Worm (Caenorhabditis elegans) whole organism, L4 larva: ENCODE data around the gene slc-36.2.

ENCODE experiments used
- R02D3.7 ChIP-seq: fragments of 150-350 bp; sonication (generic microtip); optimal IDR thresholded peaks from 3 replicates; lab custom pipeline; 2014; ENCODE audit warnings: missing biosample characterization, missing genetic modification characterization
- T20F7.1 ChIP-seq: fragments of 200-800 bp; sonication (Bioruptor generic); optimal IDR thresholded peaks from 2 replicates; lab custom pipeline; 2018; ENCODE audit warnings: mild to moderate bottlenecking, missing genetic modification characterization, missing compliant biosample characterization
- T26A8.4 ChIP-seq: fragments of 200-800 bp; sonication (Bioruptor generic); IDR thresholded peaks from 2 replicates; pipeline ENCODE4 v1.3.6; 2022; ENCODE audit warnings: missing genetic modification characterization, missing compliant biosample characterization
- ZK337.2 ChIP-seq: fragments of 200-800 bp; sonication (Bioruptor generic); IDR thresholded peaks from 2 replicates; pipeline ENCODE4 v1.3.6; 2022; ENCODE audit warnings: missing genetic modification reagents, missing genetic modification characterization, missing compliant biosample characterization
- ZK546.5 ChIP-seq, 2 experiments: sonication (generic microtip); optimal IDR thresholded peaks; 2 replicates each; lab custom pipeline; 2017; ENCODE audit warnings: missing biosample characterization in 2 of 2, missing genetic modification characterization in 2 of 2
- aha-1 ChIP-seq: fragments of 150-350 bp; peaks from one replicate; lab custom pipeline; 2014; ENCODE audit warnings: missing biosample characterization, missing genetic modification characterization
- arid-1 ChIP-seq: fragments of 200-800 bp; sonication (Bioruptor generic); conservative IDR thresholded peaks from 2 replicates; pipeline ENCODE4 v1.3.6; 2022; ENCODE audit warnings: missing genetic modification reagents, missing genetic modification characterization, missing compliant biosample characterization
- ceh-20 ChIP-seq: fragments of 200-800 bp; sonication (Bioruptor generic); IDR thresholded peaks from 2 replicates; pipeline ENCODE4 v1.3.6; 2022; ENCODE audit warnings: missing genetic modification reagents, missing genetic modification characterization, missing compliant biosample characterization
- ceh-32 ChIP-seq: sonication (generic microtip); optimal IDR thresholded peaks from 2 replicates; lab custom pipeline; 2016; ENCODE audit warnings: mild to moderate bottlenecking, missing genetic modification characterization, missing compliant biosample characterization; ENCODE audit not compliant: poor library complexity
- ceh-62 ChIP-seq: sonication (generic microtip); optimal IDR thresholded peaks from 2 replicates; lab custom pipeline; 2017; ENCODE audit warnings: missing biosample characterization, missing genetic modification characterization
- ceh-82 ChIP-seq: sonication (generic microtip); optimal IDR thresholded peaks from 2 replicates; lab custom pipeline; 2017; ENCODE audit warnings: missing biosample characterization, missing genetic modification characterization
- ces-1 ChIP-seq: fragments of 150-350 bp; sonication (generic microtip); optimal IDR thresholded peaks from 4 replicates; lab custom pipeline; 2014; ENCODE audit warnings: missing biosample characterization, missing genetic modification reagents, missing genetic modification characterization
- daf-16 ChIP-seq, 3 experiments: sonication (generic microtip); optimal IDR thresholded peaks; 2 replicates each; lab custom pipeline; 2016 to 2017; ENCODE audit warnings: missing genetic modification characterization in 3 of 3, missing genetic modification reagents in 3 of 3, mild to moderate bottlenecking in 2 of 3, missing compliant biosample characterization in 2 of 3, missing biosample characterization in 1 of 3, moderate library complexity in 1 of 3
- daf-8 ChIP-seq: fragments of 200-800 bp; sonication (Bioruptor generic); IDR thresholded peaks from 2 replicates; pipeline ENCODE4 v1.3.6; 2022; ENCODE audit warnings: missing genetic modification characterization, missing compliant biosample characterization
- dmd-6 ChIP-seq: fragments of 200-800 bp; sonication (Bioruptor generic); IDR thresholded peaks from 2 replicates; pipeline ENCODE4 v1.3.6; 2022; ENCODE audit warnings: missing genetic modification reagents, missing genetic modification characterization, missing compliant biosample characterization
- lin-1 ChIP-seq: fragments of 200-800 bp; sonication (Bioruptor generic); IDR thresholded peaks from 2 replicates; pipeline ENCODE4 v1.3.6; 2022; ENCODE audit warnings: missing genetic modification reagents, missing genetic modification characterization, missing compliant biosample characterization
- lin-29 ChIP-seq: fragments of 200-800 bp; sonication (Bioruptor generic); IDR thresholded peaks from 2 replicates; pipeline ENCODE4 v1.3.6; 2022; ENCODE audit warnings: missing genetic modification reagents, missing genetic modification characterization, missing compliant biosample characterization
- lin-39 ChIP-seq: fragments of 150-350 bp; optimal IDR thresholded peaks from 2 replicates; lab custom pipeline; 2014; ENCODE audit warnings: missing biosample characterization, missing genetic modification reagents, missing genetic modification characterization
- madf-9 ChIP-seq: fragments of 200-800 bp; sonication (Bioruptor generic); conservative IDR thresholded peaks from 2 replicates; pipeline ENCODE4 v1.3.6; 2022; ENCODE audit warnings: missing genetic modification reagents, missing genetic modification characterization, missing compliant biosample characterization
- mdt-29 ChIP-seq: fragments of 200-800 bp; sonication (Bioruptor generic); IDR thresholded peaks from 2 replicates; pipeline ENCODE4 v1.3.6; 2022; ENCODE audit warnings: missing genetic modification reagents, missing genetic modification characterization, missing compliant biosample characterization
- nhr-237 ChIP-seq: sonication (generic microtip); optimal IDR thresholded peaks from 2 replicates; lab custom pipeline; 2017; ENCODE audit warnings: missing biosample characterization, missing genetic modification characterization
- nhr-42 ChIP-seq: fragments of 200-800 bp; sonication (Bioruptor generic); IDR thresholded peaks from 2 replicates; pipeline ENCODE4 v1.3.6; 2022; ENCODE audit warnings: missing genetic modification characterization, missing compliant biosample characterization
- nhr-77 ChIP-seq: fragments of 150-350 bp; optimal IDR thresholded peaks from 2 replicates; lab custom pipeline; 2014; ENCODE audit warnings: missing biosample characterization, missing genetic modification characterization
- php-3 ChIP-seq: fragments of 200-800 bp; sonication (Bioruptor generic); IDR thresholded peaks from 2 replicates; pipeline ENCODE4 v1.3.6; 2022; ENCODE audit warnings: missing genetic modification reagents, missing genetic modification characterization, missing compliant biosample characterization
- saeg-2 ChIP-seq: fragments of 200-800 bp; sonication (Bioruptor generic); IDR thresholded peaks from 2 replicates; pipeline ENCODE4 v1.3.6; 2022; ENCODE audit warnings: missing genetic modification reagents, missing genetic modification characterization, missing compliant biosample characterization
- sdz-12 ChIP-seq: fragments of 200-800 bp; sonication (Bioruptor generic); optimal IDR thresholded peaks from 2 replicates; lab custom pipeline; 2018; ENCODE audit warnings: mild to moderate bottlenecking, missing genetic modification characterization, missing compliant biosample characterization
- snpc-1.2 ChIP-seq: fragments of 200-800 bp; sonication (Bioruptor generic); IDR thresholded peaks from 2 replicates; pipeline ENCODE4 v1.3.6; 2022; ENCODE audit warnings: missing genetic modification reagents, missing genetic modification characterization, missing compliant biosample characterization
- spr-3 ChIP-seq: fragments of 200-800 bp; sonication (Bioruptor generic); optimal IDR thresholded peaks from 2 replicates; lab custom pipeline; 2018; ENCODE audit warnings: mild to moderate bottlenecking, missing genetic modification characterization, missing compliant biosample characterization
- tag-97 ChIP-seq: fragments of 200-800 bp; sonication (Bioruptor generic); IDR thresholded peaks from 2 replicates; pipeline ENCODE4 v1.3.6; 2022; ENCODE audit warnings: missing genetic modification characterization, missing compliant biosample characterization
- tra-1 ChIP-seq: fragments of 200-800 bp; sonication (Bioruptor generic); IDR thresholded peaks from 2 replicates; pipeline ENCODE4 v1.3.6; 2022; ENCODE audit warnings: missing genetic modification reagents, missing genetic modification characterization, missing compliant biosample characterization
- unc-62 ChIP-seq, 3 experiments: fragments of 150-350 bp in 1 of 3; sonication (generic microtip); optimal IDR thresholded peaks in 2 of 3; peaks in 1 of 3; 1 replicate in 1 of 3; 2 replicates in 2 of 3; lab custom pipeline; 2014 to 2017; ENCODE audit warnings: missing biosample characterization in 3 of 3, missing genetic modification characterization in 3 of 3, missing genetic modification reagents in 3 of 3, missing genotype in 1 of 3
- zfp-2 ChIP-seq: sonication (generic microtip); optimal IDR thresholded peaks from 2 replicates; lab custom pipeline; 2016; ENCODE audit warnings: mild to moderate bottlenecking, missing genetic modification characterization, missing compliant biosample characterization
- ztf-11 ChIP-seq: fragments of 150-350 bp; optimal IDR thresholded peaks from 2 replicates; lab custom pipeline; 2014; ENCODE audit warnings: missing biosample characterization, missing genetic modification characterization
- ztf-7 ChIP-seq: fragments of 150-350 bp; optimal IDR thresholded peaks from 2 replicates; lab custom pipeline; 2014; ENCODE audit warnings: missing biosample characterization, missing genetic modification characterization

Gene slc-36.2

DNA sequence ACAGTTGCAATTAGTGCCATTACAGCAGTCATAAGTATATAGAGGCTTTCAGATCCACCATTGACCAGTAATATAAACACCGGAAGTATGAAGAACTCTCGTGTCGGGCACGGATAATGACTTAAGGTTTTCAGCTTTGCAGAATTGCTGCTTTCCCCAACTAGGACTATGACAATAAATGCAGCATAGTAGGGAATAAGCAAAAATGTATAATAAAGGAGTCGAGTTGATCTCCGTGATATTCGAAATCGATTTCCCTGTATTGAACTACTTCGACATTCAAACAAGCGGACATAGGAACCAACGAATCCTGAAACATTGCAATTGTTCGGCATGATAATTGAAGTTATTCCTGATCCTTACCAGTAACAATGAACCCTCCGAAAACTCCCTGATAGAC is 13.8 kb upstream of the slc-36.2 start:
- TF ChIP-seq T20F7.1 (GFP tag; lab: Kevin White, UChicago) (no peak), php-3 (GFP tag; lab: Robert Waterston, UW) (no peak), unc-62 (GFP tag; optimal IDR thresholded peaks at IDR 0.05 in 1 of 2; lab: Kevin White, UChicago) (peak in 1 of 2 experiments; percentile 97), unc-62 (tag; optimal IDR thresholded peaks at IDR 0.05; lab: Kevin White, UChicago) (no peak)

DNA sequence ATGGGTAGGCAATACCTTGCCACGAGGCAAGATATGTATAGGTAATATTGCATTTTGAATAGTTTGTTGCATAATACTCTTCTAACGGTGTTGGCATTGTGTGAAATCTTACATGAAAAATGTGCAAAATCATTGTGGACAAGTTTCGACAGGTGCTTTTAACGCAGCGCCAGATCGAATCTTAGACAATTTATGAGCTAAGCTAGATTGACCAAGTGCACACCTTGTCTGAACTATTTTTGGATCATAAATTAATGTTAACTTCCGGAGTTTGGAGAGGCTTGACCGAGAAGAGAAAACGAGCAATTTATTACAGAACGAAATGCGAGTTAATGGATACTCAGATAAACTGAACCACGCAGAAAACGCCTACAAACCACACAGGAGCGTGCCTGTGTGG is 13.2 kb upstream of the slc-36.2 start, which contains the start of gene srh-105:
Gene srh-105, minus strand, starts transcription at position 101 of the 400 bp plus-strand sequence.
- TF ChIP-seq ceh-20 (GFP tag; lab: Robert Waterston, UW) (no peak), ceh-62 (no peak), saeg-2 (GFP tag; lab: Robert Waterston, UW) (no peak), daf-16 (GFP tag; optimal IDR thresholded peaks at IDR 0.05; lab: Kevin White, UChicago) (no peak), daf-16 (tag; optimal IDR thresholded peaks at IDR 0.05; lab: Kevin White, UChicago) (no peak), R02D3.7 (no peak), nhr-77 (tag; lab: Kevin White, UChicago) (no peak), ceh-82 (tag; lab: Kevin White, UChicago) (no peak), lin-39 (tag; lab: Kevin White, UChicago) (no peak)

DNA sequence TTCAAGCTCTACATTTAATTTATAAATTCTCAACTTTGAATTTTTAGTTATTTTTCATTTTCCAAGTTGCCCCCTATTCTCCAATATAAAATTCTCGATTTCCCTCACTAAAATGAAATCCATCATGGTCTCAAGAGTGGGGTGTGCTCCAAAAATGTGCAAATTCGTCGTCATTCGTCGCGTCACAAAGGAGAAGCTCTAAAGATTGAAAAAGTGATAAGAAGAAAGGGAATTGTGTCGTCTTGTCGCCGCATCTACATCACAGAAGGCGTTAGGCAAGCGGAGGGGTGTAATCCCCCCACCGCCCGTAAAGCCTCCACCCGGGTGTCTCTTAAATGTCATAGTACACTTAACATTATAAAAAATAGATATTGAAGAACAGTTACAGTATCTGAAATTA is 10.4 kb upstream of the slc-36.2 start:
- TF ChIP-seq tag-97 (GFP tag; lab: Robert Waterston, UW) (no peak), ztf-11 (tag; lab: Kevin White, UChicago) (no peak), sdz-12 (GFP tag; lab: Kevin White, UChicago) (no peak), madf-9 (no peak), T26A8.4 (no peak), snpc-1.2 (GFP tag; lab: Robert Waterston, UW) (no peak), lin-1 (no peak), mdt-29 (GFP tag; lab: Robert Waterston, UW) (no peak), spr-3 (GFP tag; lab: Kevin White, UChicago) (no peak), zfp-2 (tag; lab: Kevin White, UChicago) (no peak), daf-8 (GFP tag; lab: Robert Waterston, UW) (no peak), arid-1 (GFP tag; lab: Robert Waterston, UW) (no peak), ztf-7 (tag; lab: Kevin White, UChicago) (no peak), nhr-237 (tag; lab: Kevin White, UChicago) (no peak), nhr-42 (GFP tag; lab: Robert Waterston, UW) (no peak), daf-16 (GFP tag; optimal IDR thresholded peaks at IDR 0.05; lab: Kevin White, UChicago) (no peak), daf-16 (tag; optimal IDR thresholded peaks at IDR 0.05; lab: Kevin White, UChicago) (no peak), dmd-6 (GFP tag; lab: Robert Waterston, UW) (no peak), ces-1 (GFP tag; lab: Kevin White, UChicago) (no peak)

DNA sequence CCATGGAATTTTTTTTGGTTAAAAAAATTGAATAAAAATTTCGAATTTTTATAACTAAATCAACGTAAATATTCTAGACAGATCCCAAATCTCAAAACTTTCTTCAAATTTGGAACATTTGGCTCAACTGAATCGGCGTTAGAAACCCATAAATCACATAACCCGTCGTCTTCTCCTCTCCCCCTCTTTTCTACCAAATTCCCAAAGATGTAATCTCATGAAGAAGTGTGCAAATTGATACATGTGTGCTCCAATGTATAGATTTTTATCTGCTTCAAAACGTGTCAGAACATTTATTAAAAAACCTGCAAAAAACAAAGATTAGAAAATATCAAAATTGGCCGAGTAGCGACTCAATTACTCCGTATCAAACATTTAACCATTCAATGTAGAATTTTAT is 9.8 kb upstream of the slc-36.2 start:
- TF ChIP-seq aha-1 (no peak), unc-62 (GFP tag; optimal IDR thresholded peaks at IDR 0.05 in 1 of 2; lab: Kevin White, UChicago) (peak in 1 of 2 experiments; percentile 40), unc-62 (tag; optimal IDR thresholded peaks at IDR 0.05; lab: Kevin White, UChicago) (no peak), ZK337.2 (GFP tag; lab: Robert Waterston, UW) (no peak), lin-29 (no peak), ceh-32 (tag; lab: Kevin White, UChicago) (no peak), tra-1 (no peak), ZK546.5 (tag; optimal IDR thresholded peaks at IDR 0.05; lab: Kevin White, UChicago) (no peak), ceh-20 (GFP tag; lab: Robert Waterston, UW) (peak; percentile 25; the same call in 1 of the 2 replicates), T26A8.4 (no peak)
- TF ChIP-seq, all 104 proteins: peak for 2
